Fruit fly (Drosophila melanogaster) whole organism, adult: ENCODE data around the gene run.

Experiments used
- CG12768 ChIP-seq: fragments of 200-800 bp; sonication (Bioruptor generic); optimal IDR thresholded peaks from 2 replicates; lab custom pipeline; 2017; ENCODE audit warnings: missing biosample characterization, missing genetic modification characterization, mild to moderate bottlenecking, moderate library complexity, missing genetic modification reagents
- CG14711 ChIP-seq: fragments of 200-800 bp; sonication (Bioruptor generic); optimal IDR thresholded peaks from 2 replicates; lab custom pipeline; 2018; ENCODE audit warnings: missing biosample characterization, mild to moderate bottlenecking, missing genetic modification characterization, moderate library complexity
- CG1620 ChIP-seq: fragments of 200-800 bp; sonication (Bioruptor generic); optimal IDR thresholded peaks from 2 replicates; lab custom pipeline; 2016; ENCODE audit warnings: missing biosample characterization, missing genetic modification characterization
- CG33017 ChIP-seq: fragments of 200-800 bp; sonication (Bioruptor generic); optimal IDR thresholded peaks from 2 replicates; lab custom pipeline; 2018; ENCODE audit warnings: missing biosample characterization, mild to moderate bottlenecking, missing genetic modification characterization, moderate library complexity
- CG7045 ChIP-seq: fragments of 200-800 bp; sonication (Bioruptor generic); optimal IDR thresholded peaks from 2 replicates; lab custom pipeline; 2017; ENCODE audit warnings: missing biosample characterization, mild to moderate bottlenecking, missing genetic modification characterization
- CG7101 ChIP-seq: fragments of 200-800 bp; sonication (Bioruptor generic); optimal IDR thresholded peaks from 2 replicates; lab custom pipeline; 2018; ENCODE audit warnings: missing biosample characterization, mild to moderate bottlenecking, missing genetic modification characterization, moderate library complexity
- Clk ChIP-seq: fragments of 200-800 bp; sonication (Bioruptor generic); optimal IDR thresholded peaks from 2 replicates; lab custom pipeline; 2017; ENCODE audit warnings: missing biosample characterization, missing genetic modification characterization
- Hr96 ChIP-seq: fragments of 200-800 bp; sonication (Bioruptor generic); optimal IDR thresholded peaks from 2 replicates; lab custom pipeline; 2016; ENCODE audit warnings: missing biosample characterization, missing genetic modification characterization
- Mnt ChIP-seq: fragments of 200-800 bp; sonication (Bioruptor generic); optimal IDR thresholded peaks from 2 replicates; lab custom pipeline; 2016; ENCODE audit warnings: missing biosample characterization, mild to moderate bottlenecking, missing genetic modification characterization
- bab1 ChIP-seq: fragments of 200-800 bp; sonication (Bioruptor generic); optimal IDR thresholded peaks from 3 replicates; lab custom pipeline; 2019; ENCODE audit warnings: missing biosample characterization, mild to moderate bottlenecking, missing genetic modification characterization, moderate library complexity
- cic ChIP-seq: fragments of 200-800 bp; sonication (Bioruptor generic); optimal IDR thresholded peaks from 2 replicates; lab custom pipeline; 2017; ENCODE audit warnings: missing biosample characterization, mild to moderate bottlenecking, missing genetic modification characterization, moderate library complexity
- kay ChIP-seq: fragments of 200-800 bp; sonication (Bioruptor generic); peaks from one replicate; lab custom pipeline; 2016; ENCODE audit warnings: missing biosample characterization, missing genetic modification characterization, borderline replicate concordance
- pad ChIP-seq: fragments of 200-800 bp; sonication (Bioruptor generic); optimal IDR thresholded peaks from 3 replicates; lab custom pipeline; 2017; ENCODE audit warnings: missing biosample characterization, missing genetic modification characterization, mild to moderate bottlenecking, moderate library complexity, missing genetic modification reagents
- toe ChIP-seq: fragments of 200-800 bp; sonication (Bioruptor generic); optimal IDR thresholded peaks from 2 replicates; lab custom pipeline; 2016; ENCODE audit warnings: missing biosample characterization, missing genetic modification characterization

run gene

DNA sequence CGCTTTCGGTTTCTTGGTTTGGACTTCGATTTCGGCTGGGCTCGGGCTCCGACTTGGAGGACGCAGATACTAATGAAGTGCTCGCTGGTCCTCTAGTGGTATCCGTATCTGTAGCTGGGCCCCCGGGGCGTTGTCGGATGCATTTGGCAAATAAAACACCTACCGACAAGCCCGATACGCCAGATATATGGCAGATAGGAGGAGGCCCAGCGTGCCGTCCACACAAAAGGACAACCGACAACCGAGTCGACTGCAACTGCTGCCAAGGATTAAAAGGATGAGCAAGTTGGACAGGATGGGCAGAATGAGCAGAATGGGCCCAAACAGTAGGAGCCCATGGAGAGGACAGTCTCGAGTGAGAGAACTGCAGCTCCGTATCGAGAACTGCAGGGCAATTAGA is 49.1 kb downstream of the run start:
- TF ChIP-seq CG7101 = no peak

dm6 chrX:20745865-20746264 is 55.4 kb downstream of the run start, which contains the start of gene CG15452:
TSS of gene CG15452 (minus strand) at chrX:20745965.
- TF ChIP-seq Clk (GFP tag; lab: Kevin White, UChicago) = no peak
- TF ChIP-seq bab1 (GFP tag; lab: Kevin White, UChicago) = no peak
- no peak for TF ChIP-seq cic (GFP tag; lab: Kevin White, UChicago)
- TF ChIP-seq CG12768 (GFP tag; lab: Kevin White, UChicago) = no peak
- TF ChIP-seq CG7101 = no peak
- no peak for TF ChIP-seq kay (GFP tag; lab: Kevin White, UChicago)
- no peak for TF ChIP-seq Mnt (GFP tag; lab: Kevin White, UChicago)
- no peak for TF ChIP-seq CG1620 (GFP tag; lab: Kevin White, UChicago)
- TF ChIP-seq CG33017 = no peak
- TF ChIP-seq CG7045 (GFP tag; lab: Kevin White, UChicago) = no peak
- no peak for TF ChIP-seq Hr96
- TF ChIP-seq toe = no peak
- TF ChIP-seq pad (GFP tag; lab: Kevin White, UChicago) = no peak
- no peak for TF ChIP-seq CG14711 (tag; lab: Kevin White, UChicago)
